Fruit fly (Drosophila melanogaster) whole organism, wandering third instar larva: Measurements from ENCODE around the gene CG11686.

ENCODE experiments used
- GATAd ChIP-seq: sonication (Bioruptor generic); optimal IDR thresholded peaks from 2 replicates; lab custom pipeline; 2016; ENCODE audit warnings: missing biosample characterization, missing genetic modification characterization
- N ChIP-seq: fragments of >200 bp; optimal IDR thresholded peaks from 2 replicates; lab custom pipeline; 2018; ENCODE audit warnings: missing biosample characterization, missing external identifiers, missing genetic modification characterization

- no peak for TF ChIP-seq GATAd (GFP tag; lab: Kevin White, UChicago)
- no peak for TF ChIP-seq N (GFP tag; lab: Kevin White, UChicago)
These were observed 49.1 kb downstream of the CG11686 start for dm6 chr3R:13309133-13309711.
